Fruit fly (Drosophila melanogaster): ENCODE data around the gene Akt.
A peak's percentile ranks its signal among the peaks of the same experiment; 100 is the strongest.

Akt gene

dm6 chr3R:16067494-16067893 lies 31.5 kb upstream of the Akt start, which contains the start of gene CG10185:
Gene CG10185 (minus strand): TSS chr3R:16067594.
- no peak for TF ChIP-seq spab (GFP tag; optimal IDR thresholded peaks at IDR 0.05)
- no peak for TF ChIP-seq CG1621 (tag; optimal IDR thresholded peaks at IDR 0.05)
- TF ChIP-seq Blimp-1 (GFP tag; optimal IDR thresholded peaks at IDR 0.05) = no peak
- TF ChIP-seq Sox14 (GFP tag; optimal IDR thresholded peaks at IDR 0.05) = no peak
- TF ChIP-seq CG15336 (GFP tag; IDR thresholded peaks at IDR 0.05) = no peak
- TF ChIP-seq CG6163 (GFP tag; IDR thresholded peaks at IDR 0.05) = no peak
- TF ChIP-seq CG3032 (tag; optimal IDR thresholded peaks at IDR 0.05) = no peak
- no peak for TF ChIP-seq fkh (GFP tag; optimal IDR thresholded peaks at IDR 0.05)
- TF ChIP-seq CG10669 (GFP tag; optimal IDR thresholded peaks at IDR 0.05) = no peak
- TF ChIP-seq CG8119 (GFP tag; IDR thresholded peaks at IDR 0.05) = no peak

DNA sequence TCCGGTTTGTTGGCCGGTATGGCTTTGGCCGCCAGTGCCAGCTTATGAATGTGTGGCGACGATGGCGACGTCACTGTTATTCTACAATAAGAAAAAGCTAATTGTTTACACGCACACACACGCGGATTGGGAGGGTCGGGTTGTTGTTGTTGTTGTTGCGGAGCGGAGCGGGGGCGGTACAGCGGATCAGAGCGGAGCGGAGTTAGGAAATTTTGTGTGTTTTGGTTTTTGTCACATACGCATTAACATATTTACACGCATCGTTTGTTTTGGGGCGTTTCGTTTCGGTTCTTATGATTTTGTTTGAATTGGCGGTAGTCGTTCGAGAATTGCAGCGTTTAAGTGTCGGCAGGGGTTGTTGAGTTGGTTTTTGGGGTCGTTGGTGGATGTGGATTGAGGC lies 29.8 kb upstream of the Akt start:
- TF ChIP-seq Eip75B (GFP tag; optimal IDR thresholded peaks at IDR 0.05) (no peak), fkh (GFP tag; optimal IDR thresholded peaks at IDR 0.05) (peak; percentile 98)

DNA sequence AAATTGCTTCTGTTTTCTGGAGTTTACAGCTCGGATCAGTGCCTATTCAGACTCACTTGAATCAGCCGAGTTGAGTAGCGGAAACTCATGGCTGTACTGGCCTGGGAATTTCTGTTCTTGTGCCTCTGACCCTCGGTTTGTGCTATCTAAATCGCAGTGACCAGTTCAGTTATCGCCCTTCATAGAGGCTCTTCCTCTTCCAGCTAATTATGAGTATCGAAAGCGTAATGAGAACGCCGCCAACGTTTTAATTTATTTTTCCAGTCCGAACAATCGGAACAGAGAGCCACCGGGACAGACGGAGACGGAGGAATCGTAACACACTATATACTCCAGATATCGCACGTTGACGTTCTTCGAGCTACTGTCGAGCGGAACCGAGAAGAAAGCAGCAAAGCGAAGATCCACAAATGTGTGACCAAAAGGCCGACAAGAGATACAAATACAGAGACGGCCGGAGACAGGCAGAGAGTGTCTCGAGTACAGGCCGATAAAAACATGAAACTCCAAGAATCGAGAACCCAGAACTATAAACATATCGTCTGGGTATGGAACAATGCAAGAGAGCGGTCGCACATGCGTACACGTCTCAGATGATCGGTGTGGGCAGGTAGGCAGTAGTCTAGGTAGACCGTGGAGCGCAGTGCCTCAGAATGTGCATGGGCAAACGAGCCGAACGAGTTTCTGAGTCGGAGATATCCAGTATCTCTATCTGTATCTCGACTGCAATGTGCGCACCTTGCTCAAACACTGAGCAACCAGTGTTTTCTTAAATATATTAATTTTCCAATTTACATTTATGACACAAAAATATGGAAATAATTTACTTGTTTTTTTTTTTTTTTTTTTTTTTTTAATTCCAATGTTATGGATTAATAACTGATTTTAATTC lies 27.1 kb upstream of the Akt start:
- TF ChIP-seq fkh (GFP tag; optimal IDR thresholded peaks at IDR 0.05) (no peak), CG3032 (tag; optimal IDR thresholded peaks at IDR 0.05) (peak; percentile 83), ss (GFP tag; optimal IDR thresholded peaks at IDR 0.05) (peak; percentile 61 to 73), Ets21C (GFP tag; optimal IDR thresholded peaks at IDR 0.05) (no peak), Smox (GFP tag; optimal IDR thresholded peaks at IDR 0.05) (no peak), Lpt (GFP tag; optimal IDR thresholded peaks at IDR 0.05) (peak; percentile 87), CG8632 (GFP tag; optimal IDR thresholded peaks at IDR 0.05) (peak; percentile 92), Hr38 (GFP tag; optimal IDR thresholded peaks at IDR 0.05) (no peak), CG15336 (GFP tag; IDR thresholded peaks at IDR 0.05) (peak; percentile 94), CG6792 (GFP tag; optimal IDR thresholded peaks at IDR 0.05) (peak; percentile 85), CG6854 (GFP tag; optimal IDR thresholded peaks at IDR 0.05) (no peak), fd85E (GFP tag; optimal IDR thresholded peaks at IDR 0.05) (no peak), salr (GFP tag; optimal IDR thresholded peaks at IDR 0.05) (peak in 1 of 2 experiments; percentile 87), Sox14 (GFP tag; optimal IDR thresholded peaks at IDR 0.05) (peak; percentile 81), OdsH (GFP tag; optimal IDR thresholded peaks at IDR 0.05) (peak; percentile 89), CG7368 (GFP tag; optimal IDR thresholded peaks at IDR 0.05) (peak; percentile 86), CG11762 (GFP tag; optimal IDR thresholded peaks at IDR 0.05; ENCODE audit: insufficient read depth) (peak; percentile 78), net (GFP tag; optimal IDR thresholded peaks at IDR 0.05) (peak; percentile 88), CG3919 (GFP tag; optimal IDR thresholded peaks at IDR 0.05) (peak; percentile 90), Sox15 (GFP tag; optimal IDR thresholded peaks at IDR 0.05) (peak; percentile 26), CG10669 (GFP tag; optimal IDR thresholded peaks at IDR 0.05) (peak; percentile 73), cyc (GFP tag; optimal IDR thresholded peaks at IDR 0.05) (no peak), CG31627 (GFP tag; optimal IDR thresholded peaks at IDR 0.05) (peak; percentile 61), Hr4 (GFP tag; optimal IDR thresholded peaks at IDR 0.05) (peak; percentile 78), achi (GFP tag; optimal IDR thresholded peaks at IDR 0.05) (peak; percentile 91), CG6163 (GFP tag; IDR thresholded peaks at IDR 0.05) (peak; percentile 89), CG16779 (tag; optimal IDR thresholded peaks at IDR 0.05) (no peak), lz (GFP tag; optimal IDR thresholded peaks at IDR 0.05) (peak; percentile 70), Met (GFP tag; optimal IDR thresholded peaks at IDR 0.05) (no peak), CG4318 (GFP tag; optimal IDR thresholded peaks at IDR 0.05) (no peak), svp (GFP tag) (no peak), esn (GFP tag; optimal IDR thresholded peaks at IDR 0.05) (peak; percentile 83), Eip78C (GFP tag) (peak; percentile 98), CG8319 (GFP tag; optimal IDR thresholded peaks at IDR 0.05) (peak; percentile 70), Sox102F (GFP tag; optimal IDR thresholded peaks at IDR 0.05) (peak; percentile 75), Eip75B (GFP tag; optimal IDR thresholded peaks at IDR 0.05) (peak; percentile 88), fd59A (GFP tag; optimal IDR thresholded peaks at IDR 0.05) (peak; percentile 55), CG9139 (GFP tag; optimal IDR thresholded peaks at IDR 0.05) (no peak), CG6276 (GFP tag; optimal IDR thresholded peaks at IDR 0.05) (no peak), vri (GFP tag; optimal IDR thresholded peaks at IDR 0.05) (no peak), CG34406 (GFP tag; optimal IDR thresholded peaks at IDR 0.05) (peak; percentile 86)

Measured in whole organism, prepupa.